Worm (Caenorhabditis elegans) whole organism, L2 larva: ENCODE data around the gene fbxa-202.

ENCODE experiments used
- ZK546.5 ChIP-seq: sonication (generic microtip); optimal IDR thresholded peaks from 2 replicates; lab custom pipeline; 2017; ENCODE audit warnings: missing biosample characterization, missing genetic modification characterization
- alr-1 ChIP-seq: fragments of 150-350 bp; optimal IDR thresholded peaks from 2 replicates; lab custom pipeline; 2014; ENCODE audit warnings: missing biosample characterization, missing genetic modification characterization
- aly-2 ChIP-seq: fragments of 150-350 bp; optimal IDR thresholded peaks from 2 replicates; lab custom pipeline; 2014; ENCODE audit warnings: missing biosample characterization, missing genetic modification characterization
- ceh-82 ChIP-seq: fragments of 150-350 bp; optimal IDR thresholded peaks from 2 replicates; lab custom pipeline; 2014; ENCODE audit warnings: missing biosample characterization, missing genetic modification characterization
- crh-2 ChIP-seq: sonication (generic microtip); optimal IDR thresholded peaks from 2 replicates; lab custom pipeline; 2017; ENCODE audit warnings: missing biosample characterization, missing genetic modification characterization
- elt-1 ChIP-seq: fragments of 150-350 bp; optimal IDR thresholded peaks from 2 replicates; lab custom pipeline; 2014; ENCODE audit warnings: missing biosample characterization, missing genetic modification characterization
- elt-3 ChIP-seq: sonication (generic microtip); optimal IDR thresholded peaks from 2 replicates; lab custom pipeline; 2017; ENCODE audit warnings: missing biosample characterization, missing genetic modification characterization
- gmeb-1 ChIP-seq: fragments of 150-350 bp; optimal IDR thresholded peaks from 2 replicates; lab custom pipeline; 2014; ENCODE audit warnings: missing biosample characterization, missing genetic modification characterization
- lin-11 ChIP-seq: fragments of 150-350 bp; sonication (generic microtip); optimal IDR thresholded peaks from 2 replicates; lab custom pipeline; 2014; ENCODE audit warnings: missing biosample characterization, missing genetic modification characterization, inconsistent platforms, mixed read lengths
- lin-39 ChIP-seq: fragments of 150-350 bp; optimal IDR thresholded peaks from 2 replicates; lab custom pipeline; 2014; ENCODE audit warnings: missing biosample characterization, missing genetic modification reagents, missing genetic modification characterization
- lsy-2 ChIP-seq, 2 experiments: fragments of 150-350 bp in 1 of 2; sonication (generic microtip) in 1 of 2; optimal IDR thresholded peaks; 2 replicates each; lab custom pipeline; 2014 to 2017; ENCODE audit warnings: missing biosample characterization in 2 of 2, missing genetic modification characterization in 2 of 2
- mab-5 ChIP-seq: fragments of 150-350 bp; optimal IDR thresholded peaks from 2 replicates; lab custom pipeline; 2014; ENCODE audit warnings: missing biosample characterization, missing genetic modification characterization
- mbf-1 ChIP-seq: sonication (generic microtip); optimal IDR thresholded peaks from 2 replicates; lab custom pipeline; 2017; ENCODE audit warnings: missing biosample characterization, missing genetic modification characterization
- mdl-1 ChIP-seq, 2 experiments: fragments of 150-350 bp in 1 of 2; sonication (generic microtip) in 1 of 2; optimal IDR thresholded peaks; 2 replicates each; lab custom pipeline; 2017; ENCODE audit warnings: missing biosample characterization in 2 of 2, missing genetic modification characterization in 2 of 2
- nhr-10 ChIP-seq: sonication (generic microtip); optimal IDR thresholded peaks from 2 replicates; lab custom pipeline; 2017; ENCODE audit warnings: missing biosample characterization, missing genetic modification characterization
- nhr-12 ChIP-seq: fragments of 150-350 bp; optimal IDR thresholded peaks from 2 replicates; lab custom pipeline; 2014; ENCODE audit warnings: missing biosample characterization, missing genetic modification characterization
- nhr-237 ChIP-seq: fragments of 150-350 bp; optimal IDR thresholded peaks from 2 replicates; lab custom pipeline; 2014; ENCODE audit warnings: missing biosample characterization, missing genetic modification characterization
- nhr-6 ChIP-seq: fragments of 150-350 bp; optimal IDR thresholded peaks from 2 replicates; lab custom pipeline; 2014; ENCODE audit warnings: missing biosample characterization, missing genetic modification characterization
- nhr-77 ChIP-seq: fragments of 150-350 bp; optimal IDR thresholded peaks from 2 replicates; lab custom pipeline; 2014; ENCODE audit warnings: missing biosample characterization, missing genetic modification characterization
- peb-1 ChIP-seq: fragments of 150-350 bp; optimal IDR thresholded peaks from 2 replicates; lab custom pipeline; 2014; ENCODE audit warnings: missing biosample characterization, missing genetic modification characterization
- skn-1 ChIP-seq: sonication (generic microtip); optimal IDR thresholded peaks from 2 replicates; lab custom pipeline; 2017; ENCODE audit warnings: missing biosample characterization, missing genetic modification characterization
- unc-39 ChIP-seq: fragments of 150-350 bp; optimal IDR thresholded peaks from 2 replicates; lab custom pipeline; 2014; ENCODE audit warnings: missing biosample characterization, missing genetic modification characterization
- unc-55 ChIP-seq: fragments of 150-350 bp; sonication (generic microtip); optimal IDR thresholded peaks from 3 replicates; lab custom pipeline; 2014; ENCODE audit warnings: missing biosample characterization, missing genetic modification reagents, missing genetic modification characterization
- unc-62 ChIP-seq: fragments of 150-350 bp; optimal IDR thresholded peaks from 2 replicates; lab custom pipeline; 2014; ENCODE audit warnings: missing biosample characterization, missing genetic modification reagents, missing genetic modification characterization
- zag-1 ChIP-seq: fragments of 150-350 bp; optimal IDR thresholded peaks from 2 replicates; lab custom pipeline; 2014; ENCODE audit warnings: missing biosample characterization, missing genetic modification characterization
- ztf-1 ChIP-seq: fragments of 200-800 bp; sonication (Bioruptor generic); conservative IDR thresholded peaks from 2 replicates; pipeline ENCODE4 v1.3.6; 2022; ENCODE audit warnings: missing genetic modification characterization, missing compliant biosample characterization

The fbxa-202 gene

DNA sequence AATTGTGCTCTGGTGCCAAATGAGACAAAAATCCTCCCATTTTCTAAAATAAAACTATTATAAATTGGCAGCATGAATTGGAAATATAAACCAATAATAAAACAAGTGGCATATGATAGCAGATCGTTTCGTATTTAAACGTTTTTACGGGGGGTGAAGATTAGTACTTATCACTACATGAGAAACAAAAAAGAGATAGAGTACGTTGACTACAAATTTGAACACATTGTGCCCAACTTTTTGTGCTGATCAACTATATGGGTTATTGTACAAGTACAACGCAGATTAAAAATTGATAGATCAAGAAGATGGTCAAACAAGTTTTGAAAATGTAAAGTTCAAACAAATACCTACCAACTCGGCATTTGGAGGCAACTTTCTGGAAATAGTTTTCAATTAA lies 41.4 kb downstream of the fbxa-202 start:
- no peak for TF ChIP-seq ztf-1
- TF ChIP-seq unc-62: no peak
- no peak for TF ChIP-seq elt-1 (tag; lab: Kevin White, UChicago)
- no peak for TF ChIP-seq lin-11 (tag; lab: Kevin White, UChicago)
- TF ChIP-seq nhr-6 (tag; lab: Kevin White, UChicago): no peak
- TF ChIP-seq elt-3: no peak
- TF ChIP-seq nhr-10 (tag; lab: Kevin White, UChicago): no peak
- no peak for TF ChIP-seq mbf-1 (tag; lab: Kevin White, UChicago)
- no peak for TF ChIP-seq skn-1 (tag; lab: Kevin White, UChicago)
- no peak for TF ChIP-seq unc-39 (tag; lab: Kevin White, UChicago)
- no peak for TF ChIP-seq lin-39 (tag; lab: Kevin White, UChicago)
- no peak for TF ChIP-seq lsy-2 (tag; optimal IDR thresholded peaks at IDR 0.05; lab: Kevin White, UChicago)
- TF ChIP-seq ceh-82 (tag; lab: Kevin White, UChicago): no peak
- TF ChIP-seq nhr-77: no peak
- TF ChIP-seq nhr-237 (tag; lab: Kevin White, UChicago): no peak
- no peak for TF ChIP-seq gmeb-1
- no peak for TF ChIP-seq mab-5 (tag; lab: Kevin White, UChicago)
- TF ChIP-seq nhr-12: no peak
- no peak for TF ChIP-seq ZK546.5 (tag; lab: Kevin White, UChicago)
- TF ChIP-seq, all 48 proteins: peak for 0

DNA sequence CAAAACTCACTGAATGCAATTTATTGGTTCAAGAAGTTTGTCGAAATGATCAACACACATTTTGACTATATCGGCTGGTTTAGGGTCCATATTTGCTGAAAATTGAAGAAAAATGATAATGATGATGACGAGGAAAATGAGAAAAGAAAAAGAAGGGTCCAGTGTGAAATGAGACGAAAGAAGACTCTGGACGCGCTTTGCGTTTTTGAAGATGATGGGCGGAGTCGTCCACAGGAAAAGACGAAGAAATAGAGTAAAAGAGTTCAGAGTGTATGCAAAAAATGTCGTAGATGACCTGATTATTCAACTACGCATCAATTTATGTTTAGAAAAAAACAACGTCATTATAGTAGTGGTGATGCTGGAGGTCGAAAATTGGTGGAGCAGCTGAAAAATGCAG lies 47.8 kb downstream of the fbxa-202 start, which contains the start of gene F13H6.5:
F13H6.5 (minus strand) TSS at position 101 of the 400 bp plus-strand sequence.
- TF ChIP-seq unc-55 (no peak), aly-2 (tag; lab: Kevin White, UChicago) (no peak), unc-62 (no peak), ceh-82 (tag; lab: Kevin White, UChicago) (no peak), mdl-1 (tag; optimal IDR thresholded peaks at IDR 0.05; lab: Kevin White, UChicago) (no peak), nhr-77 (no peak), peb-1 (no peak), zag-1 (tag; lab: Kevin White, UChicago) (no peak), alr-1 (no peak), crh-2 (no peak), skn-1 (tag; lab: Kevin White, UChicago) (no peak), elt-1 (tag; lab: Kevin White, UChicago) (no peak)
